Fruit fly (Drosophila melanogaster) whole organism, wandering third instar larva: ENCODE results near the gene Ntf-2r.

ENCODE experiments used
- CG32264 ChIP-seq: fragments of 200-800 bp; sonication (Bioruptor generic); optimal IDR thresholded peaks from 2 replicates; lab custom pipeline; 2016; ENCODE audit warnings: missing biosample characterization, missing genetic modification characterization
- Dfd ChIP-seq: fragments of >200 bp; optimal IDR thresholded peaks from 2 replicates; lab custom pipeline; 2017; ENCODE audit warnings: missing biosample characterization, missing genetic modification characterization
- N ChIP-seq: fragments of >200 bp; optimal IDR thresholded peaks from 2 replicates; lab custom pipeline; 2018; ENCODE audit warnings: missing biosample characterization, missing external identifiers, missing genetic modification characterization
- Sp1 ChIP-seq: fragments of 200-800 bp; sonication (Bioruptor generic); optimal IDR thresholded peaks from 3 replicates; lab custom pipeline; 2019; ENCODE audit warnings: missing biosample characterization, mild to moderate bottlenecking, missing genetic modification characterization, moderate library complexity
- brk ChIP-seq: fragments of 200-800 bp; sonication (Bioruptor generic); optimal IDR thresholded peaks from 2 replicates; lab custom pipeline; 2016; ENCODE audit warnings: missing biosample characterization, mild to moderate bottlenecking, missing genetic modification characterization
- jim ChIP-seq: fragments of 175-275, 200-325 bp; sonication (Bioruptor generic); optimal IDR thresholded peaks from 2 replicates; lab custom pipeline; 2016; ENCODE audit warnings: missing biosample characterization, mild to moderate bottlenecking, missing genetic modification characterization
- lola ChIP-seq: fragments of >200 bp; optimal IDR thresholded peaks from 2 replicates; lab custom pipeline; 2017; ENCODE audit warnings: missing biosample characterization, missing genetic modification characterization
- pan ChIP-seq: fragments of >200 bp; optimal IDR thresholded peaks from 2 replicates; lab custom pipeline; 2017

dm6 chr2L:18479177-18479521 is 24.7 kb downstream of the Ntf-2r start:
- TF ChIP-seq brk = no peak
- no peak for TF ChIP-seq jim (GFP tag; lab: Kevin White, UChicago)
- no peak for TF ChIP-seq Dfd
- TF ChIP-seq lola (GFP tag; lab: Kevin White, UChicago) = no peak
- no peak for TF ChIP-seq CG32264 (GFP tag; lab: Kevin White, UChicago)
- no peak for TF ChIP-seq Sp1 (GFP tag; lab: Kevin White, UChicago)
- no peak for TF ChIP-seq N (GFP tag; lab: Kevin White, UChicago)
- no peak for TF ChIP-seq pan (lab: Kevin White, UChicago)
